Worm (Caenorhabditis elegans): ENCODE data around the gene C07G1.6.

- no peak for TF ChIP-seq tab-1 (GFP tag; IDR thresholded peaks at IDR 0.05)
- TF ChIP-seq ztf-23 (GFP tag; IDR thresholded peaks at IDR 0.05) = no peak
- TF ChIP-seq ztf-29 (GFP tag; IDR thresholded peaks at IDR 0.05) = no peak
- no peak for TF ChIP-seq flt-1 (GFP tag; IDR thresholded peaks at IDR 0.05)
- TF ChIP-seq med-1 (GFP tag; optimal IDR thresholded peaks at IDR 0.05; ENCODE audit: insufficient read depth) = no peak
- TF ChIP-seq klf-2 (GFP tag; conservative IDR thresholded peaks at IDR 0.05) = no peak
- no peak for TF ChIP-seq ref-1 (GFP tag; conservative IDR thresholded peaks at IDR 0.05)
- no peak for TF ChIP-seq T22C8.4 (GFP tag; IDR thresholded peaks at IDR 0.05)
- no peak for TF ChIP-seq cog-1 (tag; optimal IDR thresholded peaks at IDR 0.05)
Observed at ce11 chrIV:8203555-8203954, 6.6 kb downstream of the C07G1.6 start.

Measured in whole organism, midembryonic.